Fruit fly (Drosophila melanogaster) whole organism, embryonic: ENCODE results near the gene CG13137.

Experiments used
- Bteb2 ChIP-seq: fragments of 200-800 bp; sonication (Bioruptor generic); optimal IDR thresholded peaks from 2 replicates; lab custom pipeline; 2016; ENCODE audit warnings: missing biosample characterization, missing genetic modification characterization
- CG10565 ChIP-seq: fragments of 200-800 bp; sonication (Bioruptor generic); optimal IDR thresholded peaks from 3 replicates; lab custom pipeline; 2016; ENCODE audit warnings: missing biosample characterization, mild to moderate bottlenecking, missing genetic modification characterization
- CG10959 ChIP-seq: fragments of 200-800 bp; sonication (Bioruptor generic); IDR thresholded peaks from 2 replicates; pipeline ENCODE4 v1.3.6; 2022; ENCODE audit warnings: missing biosample characterization, missing genetic modification characterization
- CG10979 ChIP-seq: fragments of 200-800 bp; sonication (Bioruptor generic); optimal IDR thresholded peaks from 2 replicates; lab custom pipeline; 2018; ENCODE audit warnings: missing biosample characterization, mild to moderate bottlenecking, missing genetic modification characterization, moderate library complexity
- CG11398 ChIP-seq: fragments of 200-800 bp; sonication (Bioruptor generic); optimal IDR thresholded peaks from 2 replicates; lab custom pipeline; 2016; ENCODE audit warnings: missing biosample characterization, missing genetic modification characterization
- CG11695 ChIP-seq: fragments of 200-800 bp; sonication (Bioruptor generic); IDR thresholded peaks from 3 replicates; pipeline ENCODE4 v1.3.6; 2022; ENCODE audit warnings: missing biosample characterization, missing genetic modification characterization
- CG13123 ChIP-seq: fragments of 200-800 bp; sonication (Bioruptor generic); optimal IDR thresholded peaks from 2 replicates; lab custom pipeline; 2016; ENCODE audit warnings: missing biosample characterization, missing genetic modification characterization
- CG17612 ChIP-seq: fragments of 200-800 bp; sonication (Bioruptor generic); IDR thresholded peaks from 2 replicates; pipeline ENCODE4 v1.3.6; 2022; ENCODE audit warnings: missing biosample characterization, missing genetic modification characterization
- CG17912 ChIP-seq: fragments of 200-800 bp; sonication (Bioruptor generic); optimal IDR thresholded peaks from 2 replicates; lab custom pipeline; 2018; ENCODE audit warnings: missing biosample characterization, mild to moderate bottlenecking, missing genetic modification characterization
- CG1832 ChIP-seq: fragments of 200-800 bp; sonication (Bioruptor generic); optimal IDR thresholded peaks from 2 replicates; lab custom pipeline; 2017; ENCODE audit warnings: missing biosample characterization, mild to moderate bottlenecking, missing genetic modification characterization, inconsistent platforms
- CG18619 ChIP-seq: fragments of 200-800 bp; sonication (Bioruptor generic); optimal IDR thresholded peaks from 3 replicates; lab custom pipeline; 2017; ENCODE audit warnings: missing biosample characterization, mild to moderate bottlenecking, missing genetic modification characterization
- CG2116 ChIP-seq: fragments of 200-800 bp; sonication (Bioruptor generic); optimal IDR thresholded peaks from 3 replicates; lab custom pipeline; 2018; ENCODE audit warnings: missing biosample characterization, mild to moderate bottlenecking, missing genetic modification characterization
- CG32532 ChIP-seq: fragments of 200-800 bp; sonication (Bioruptor generic); IDR thresholded peaks from 2 replicates; pipeline ENCODE4 v1.3.6; 2022; ENCODE audit warnings: missing biosample characterization, missing genetic modification characterization
- CG34422 ChIP-seq: fragments of 200-800 bp; sonication (Bioruptor generic); IDR thresholded peaks from 3 replicates; pipeline ENCODE4 v1.3.6; 2022; ENCODE audit warnings: missing biosample characterization, missing genetic modification characterization
- CG3995 ChIP-seq: fragments of 200-800 bp; sonication (Bioruptor generic); optimal IDR thresholded peaks from 3 replicates; lab custom pipeline; 2016; ENCODE audit warnings: missing biosample characterization, missing genetic modification characterization
- CG4404 ChIP-seq: fragments of 200-800 bp; sonication (Bioruptor generic); IDR thresholded peaks from 2 replicates; pipeline ENCODE4 v1.3.6; 2022; ENCODE audit warnings: missing biosample characterization, missing genetic modification characterization
- CG4617 ChIP-seq: fragments of 200-800 bp; sonication (Bioruptor generic); optimal IDR thresholded peaks from 3 replicates; lab custom pipeline; 2016; ENCODE audit warnings: missing biosample characterization, missing genetic modification characterization, borderline replicate concordance
- CG4730 ChIP-seq: fragments of 200-800 bp; sonication (Bioruptor generic); IDR thresholded peaks from 2 replicates; pipeline ENCODE4 v1.3.6; 2022; ENCODE audit warnings: missing biosample characterization, missing genetic modification characterization
- CG7372 ChIP-seq: fragments of 200-800 bp; sonication (Bioruptor generic); IDR thresholded peaks from 2 replicates; pipeline ENCODE4 v1.3.6; 2022; ENCODE audit warnings: missing biosample characterization, missing genetic modification characterization
- CG7987 ChIP-seq: fragments of 200-800 bp; sonication (Bioruptor generic); optimal IDR thresholded peaks from 2 replicates; lab custom pipeline; 2018; ENCODE audit warnings: missing biosample characterization, mild to moderate bottlenecking, missing genetic modification characterization, moderate library complexity
- CG8924 ChIP-seq: fragments of 200-800 bp; optimal IDR thresholded peaks from 3 replicates; lab custom pipeline; 2019; ENCODE audit warnings: missing biosample characterization, mild to moderate bottlenecking, missing genetic modification characterization, moderate library complexity
- CHES-1-like ChIP-seq: fragments of 200-800 bp; sonication (Bioruptor generic); optimal IDR thresholded peaks from 2 replicates; lab custom pipeline; 2016; ENCODE audit warnings: missing biosample characterization, missing genetic modification characterization
- Drgx ChIP-seq: fragments of 200-800 bp; sonication (Bioruptor generic); IDR thresholded peaks from 2 replicates; pipeline ENCODE4 v1.3.6; 2022; ENCODE audit warnings: missing biosample characterization, missing genetic modification characterization
- H15 ChIP-seq: fragments of 200-800 bp; sonication (Bioruptor generic); IDR thresholded peaks from 3 replicates; pipeline ENCODE4 v1.3.6; 2022; ENCODE audit warnings: missing biosample characterization, missing genetic modification characterization
- Hr3 ChIP-seq: fragments of 200-800 bp; sonication (Bioruptor generic); optimal IDR thresholded peaks from 3 replicates; lab custom pipeline; 2016; ENCODE audit warnings: missing biosample characterization, missing genetic modification characterization
- MESR4 ChIP-seq: fragments of 200-800 bp; sonication (Bioruptor generic); optimal IDR thresholded peaks from 2 replicates; lab custom pipeline; 2018; ENCODE audit warnings: missing biosample characterization, mild to moderate bottlenecking, missing genetic modification characterization, moderate library complexity
- Meics ChIP-seq: fragments of 200-800 bp; sonication (Bioruptor generic); optimal IDR thresholded peaks from 2 replicates; lab custom pipeline; 2017; ENCODE audit warnings: missing biosample characterization, mild to moderate bottlenecking, missing genetic modification characterization
- Myb ChIP-seq: fragments of 200-800 bp; sonication (Bioruptor generic); optimal IDR thresholded peaks from 2 replicates; lab custom pipeline; 2016; ENCODE audit warnings: missing biosample characterization, missing genetic modification characterization
- Optix ChIP-seq: fragments of 200-800 bp; sonication (Bioruptor generic); IDR thresholded peaks from 3 replicates; pipeline ENCODE4 v1.3.6; 2022; ENCODE audit warnings: missing biosample characterization, missing genetic modification characterization
- Side ChIP-seq: fragments of 200-800 bp; sonication (Bioruptor generic); optimal IDR thresholded peaks from 2 replicates; lab custom pipeline; 2016; ENCODE audit warnings: missing biosample characterization, missing genetic modification characterization
- Trl ChIP-seq, 3 experiments: fragments of >200 bp in 2 of 3; fragments of 200-800 bp in 1 of 3; sonication (Bioruptor generic) in 1 of 3; optimal IDR thresholded peaks; 2 replicates in 1 of 3; 3 replicates in 2 of 3; lab custom pipeline; 2016 to 2017; ENCODE audit warnings: missing biosample characterization in 1 of 3, missing genetic modification characterization in 1 of 3
- ash1 ChIP-seq: fragments of 200-800 bp; sonication (Bioruptor generic); optimal IDR thresholded peaks from 2 replicates; lab custom pipeline; 2018; ENCODE audit warnings: missing biosample characterization, mild to moderate bottlenecking, missing genetic modification characterization
- br ChIP-seq: fragments of >200 bp; optimal IDR thresholded peaks from 2 replicates; lab custom pipeline; 2017
- chm ChIP-seq: fragments of 200-800 bp; sonication (Bioruptor generic); IDR thresholded peaks from 2 replicates; pipeline ENCODE4 v1.3.6; 2022; ENCODE audit warnings: missing biosample characterization, missing genetic modification characterization
- chn ChIP-seq: fragments of 200-800 bp; sonication (Bioruptor generic); optimal IDR thresholded peaks from 2 replicates; lab custom pipeline; 2016; ENCODE audit warnings: missing biosample characterization, missing genetic modification characterization
- disco-r ChIP-seq: fragments of 200-800 bp; sonication (Bioruptor generic); optimal IDR thresholded peaks from 2 replicates; lab custom pipeline; 2016; ENCODE audit warnings: missing biosample characterization, missing genetic modification characterization
- dmrt99B ChIP-seq: fragments of 200-800 bp; sonication (Bioruptor generic); optimal IDR thresholded peaks from 2 replicates; lab custom pipeline; 2018; ENCODE audit warnings: missing biosample characterization, mild to moderate bottlenecking, missing genetic modification characterization, moderate library complexity
- dpn ChIP-seq, 2 experiments: fragments of 200-800 bp; sonication (Bioruptor generic); optimal IDR thresholded peaks; 3 replicates each; lab custom pipeline; 2016; ENCODE audit warnings: missing biosample characterization in 2 of 2, missing genetic modification characterization in 2 of 2
- ems ChIP-seq: fragments of 200-800 bp; sonication (Bioruptor generic); optimal IDR thresholded peaks from 3 replicates; lab custom pipeline; 2016; ENCODE audit warnings: missing biosample characterization, missing genetic modification characterization
- fd64A ChIP-seq: fragments of 200-800 bp; sonication (Bioruptor generic); optimal IDR thresholded peaks from 3 replicates; lab custom pipeline; 2018; ENCODE audit warnings: missing biosample characterization, mild to moderate bottlenecking, missing genetic modification characterization
- gce ChIP-seq: fragments of 200-800 bp; sonication (Bioruptor generic); IDR thresholded peaks from 3 replicates; pipeline ENCODE4 v1.3.6; 2022; ENCODE audit warnings: missing biosample characterization, missing genetic modification characterization
- gcm2 ChIP-seq: fragments of 200-800 bp; sonication (Bioruptor generic); optimal IDR thresholded peaks from 2 replicates; lab custom pipeline; 2016; ENCODE audit warnings: missing biosample characterization, missing genetic modification characterization
- gem ChIP-seq: fragments of 200-800 bp; sonication (Bioruptor generic); optimal IDR thresholded peaks from 2 replicates; lab custom pipeline; 2019; ENCODE audit warnings: missing biosample characterization, mild to moderate bottlenecking, missing genetic modification characterization, moderate library complexity
- h ChIP-seq: fragments of >200 bp; optimal IDR thresholded peaks from 2 replicates; lab custom pipeline; 2017
- insv ChIP-seq, 2 experiments: fragments of 200-800 bp; sonication (Bioruptor generic); optimal IDR thresholded peaks; 3 replicates each; lab custom pipeline; 2016 to 2018; ENCODE audit warnings: missing biosample characterization in 2 of 2, missing genetic modification characterization in 2 of 2
- lmd ChIP-seq: fragments of 200-800 bp; sonication (Bioruptor generic); IDR thresholded peaks from 2 replicates; pipeline ENCODE4 v1.3.6; 2022; ENCODE audit warnings: missing biosample characterization, missing genetic modification characterization
- pfk ChIP-seq: fragments of 200-800 bp; sonication (Bioruptor generic); optimal IDR thresholded peaks from 2 replicates; lab custom pipeline; 2018; ENCODE audit warnings: missing biosample characterization, mild to moderate bottlenecking, missing genetic modification characterization, moderate library complexity
- phol ChIP-seq: fragments of 200-800 bp; sonication (Bioruptor generic); optimal IDR thresholded peaks from 3 replicates; lab custom pipeline; 2018; ENCODE audit warnings: missing biosample characterization, mild to moderate bottlenecking, missing genetic modification characterization, moderate library complexity
- prd ChIP-seq, 3 experiments: fragments of >200 bp in 2 of 3; fragments of 200-800 bp in 1 of 3; sonication (Bioruptor generic) in 1 of 3; optimal IDR thresholded peaks in 2 of 3; IDR thresholded peaks in 1 of 3; 2 replicates in 2 of 3; 3 replicates in 1 of 3; pipeline versions ENCODE4 v1.3.6 to Lab custom; 2017 to 2022; ENCODE audit warnings: missing biosample characterization in 1 of 3, missing genetic modification characterization in 1 of 3
- ranshi ChIP-seq: fragments of 200-800 bp; sonication (Bioruptor generic); IDR thresholded peaks from 2 replicates; pipeline ENCODE4 v1.3.6; 2022; ENCODE audit warnings: missing biosample characterization, missing genetic modification characterization
- run ChIP-seq: fragments of 200-800 bp; sonication (Bioruptor generic); optimal IDR thresholded peaks from 3 replicates; lab custom pipeline; 2018; ENCODE audit warnings: missing biosample characterization, mild to moderate bottlenecking, missing genetic modification characterization
- zen2 ChIP-seq: fragments of 200-800 bp; sonication (Bioruptor generic); IDR thresholded peaks from 3 replicates; pipeline ENCODE4 v1.3.6; 2022; ENCODE audit warnings: missing biosample characterization, missing genetic modification characterization; ENCODE audit not compliant: partially characterized antibody

The CG13137 gene

DNA sequence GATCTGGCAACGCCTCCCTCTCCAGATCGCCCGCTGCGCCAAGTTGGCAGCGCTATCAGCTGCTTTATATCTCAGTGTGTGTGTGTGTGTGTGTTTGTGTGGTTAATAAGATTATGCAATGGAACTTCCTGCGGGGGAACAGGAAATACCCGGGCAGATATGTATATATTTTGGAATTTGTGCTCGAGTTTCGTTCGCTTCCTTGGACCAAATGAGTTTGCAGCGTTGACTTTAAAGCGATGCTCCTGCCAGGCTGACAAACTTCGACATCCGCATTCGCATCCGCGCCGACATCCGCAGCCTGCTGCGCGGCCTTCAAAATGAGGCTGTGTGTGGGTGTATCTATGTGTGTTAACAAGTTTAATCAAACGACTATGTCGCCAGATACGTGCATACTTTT, 29.2 kb upstream of the CG13137 start (continued):
- TF ChIP-seq CG4730 (GFP tag; lab: Robert Waterston, UW) (no peak), pfk (GFP tag; lab: Kevin White, UChicago) (no peak), CG7987 (peak; percentile 46), prd (optimal IDR thresholded peaks at IDR 0.05; lab: Kevin White, UChicago) (no peak), prd (GFP tag; IDR thresholded peaks at IDR 0.05; lab: Robert Waterston, UW) (no peak), CG3995 (GFP tag; lab: Kevin White, UChicago) (peak; percentile 5), Drgx (GFP tag; lab: Robert Waterston, UW) (peak; percentile 14; the same call in 1 of the 2 replicates), CG11695 (peak; percentile 56; the same call in 1 of the 3 replicates), Meics (GFP tag; lab: Kevin White, UChicago) (peak; percentile 74), CG17912 (GFP tag; lab: Kevin White, UChicago) (no peak), ash1 (GFP tag; lab: Kevin White, UChicago) (no peak), CHES-1-like (no peak), dpn (GFP tag; optimal IDR thresholded peaks at IDR 0.05; lab: Kevin White, UChicago) (no peak), disco-r (GFP tag; lab: Kevin White, UChicago) (no peak), phol (tag; lab: Kevin White, UChicago) (peak; percentile 41), CG4617 (GFP tag; lab: Kevin White, UChicago) (no peak), MESR4 (GFP tag; lab: Kevin White, UChicago) (no peak), h (no peak), run (tag; lab: Kevin White, UChicago) (no peak), ranshi (GFP tag; lab: Robert Waterston, UW) (no peak), CG10979 (tag; lab: Kevin White, UChicago) (peak; percentile 44), br (lab: Kevin White, UChicago) (no peak), CG8924 (tag; lab: Kevin White, UChicago) (no peak), Optix (GFP tag; lab: Robert Waterston, UW) (no peak), Trl (optimal IDR thresholded peaks at IDR 0.05; lab: Kevin White, UChicago) (no peak), Trl (GFP tag; optimal IDR thresholded peaks at IDR 0.05; lab: Kevin White, UChicago) (no peak), fd64A (GFP tag; lab: Kevin White, UChicago) (peak; percentile 74), gcm2 (GFP tag; lab: Kevin White, UChicago) (no peak), CG13123 (no peak), chm (GFP tag; lab: Robert Waterston, UW) (no peak), CG10959 (GFP tag; lab: Robert Waterston, UW) (no peak), CG34422 (GFP tag; lab: Robert Waterston, UW) (no peak), gce (GFP tag; lab: Robert Waterston, UW) (no peak; the same call in 2 of the 3 replicates), chn (GFP tag; lab: Kevin White, UChicago) (no peak), CG18619 (GFP tag; lab: Kevin White, UChicago) (no peak), CG10565 (GFP tag; lab: Kevin White, UChicago) (no peak), CG4404 (no peak), Myb (GFP tag; lab: Kevin White, UChicago) (no peak), CG11398 (GFP tag; lab: Kevin White, UChicago) (no peak), lmd (0 out of 2 replicates have a peak, but pooled peaks have one; percentile 10), dmrt99B (tag; lab: Kevin White, UChicago) (peak; percentile 61), CG32532 (GFP tag; lab: Robert Waterston, UW) (peak; percentile 55), CG2116 (no peak), zen2 (GFP tag; lab: Robert Waterston, UW) (no peak), Side (GFP tag; lab: Kevin White, UChicago) (peak; percentile 34), Bteb2 (GFP tag; lab: Kevin White, UChicago) (no peak), H15 (GFP tag; lab: Robert Waterston, UW) (no peak), ems (no peak), gem (tag; lab: Kevin White, UChicago) (no peak), insv (GFP tag; optimal IDR thresholded peaks at IDR 0.05; lab: Kevin White, UChicago) (no peak), CG1832 (GFP tag; lab: Kevin White, UChicago) (no peak), CG7372 (no peak), Hr3 (GFP tag; lab: Kevin White, UChicago) (no peak), CG17612 (GFP tag; lab: Robert Waterston, UW) (no peak)
